Fruit fly (Drosophila melanogaster) whole organism, prepupa: ENCODE measurements around the gene Son.

Source experiments
- Blimp-1 ChIP-seq: fragments of 200-800 bp; sonication (Bioruptor generic); optimal IDR thresholded peaks from 3 replicates; lab custom pipeline; 2017; ENCODE audit warnings: missing biosample characterization, missing genetic modification characterization, mild to moderate bottlenecking, moderate library complexity, missing genetic modification reagents
- CG11762 ChIP-seq: fragments of 200-800 bp; sonication (Bioruptor generic); optimal IDR thresholded peaks from 3 replicates; lab custom pipeline; 2016; ENCODE audit warnings: missing biosample characterization, missing genetic modification characterization; ENCODE audit not compliant: insufficient read depth
- CG11902 ChIP-seq: fragments of 200-800 bp; sonication (Bioruptor generic); optimal IDR thresholded peaks from 3 replicates; lab custom pipeline; 2016; ENCODE audit warnings: missing biosample characterization, missing genetic modification characterization
- CG15336 ChIP-seq: fragments of 200-800 bp; sonication (Bioruptor generic); IDR thresholded peaks from 2 replicates; pipeline ENCODE4 v1.3.6; 2022; ENCODE audit warnings: missing biosample characterization, missing genetic modification characterization
- CG31627 ChIP-seq: fragments of 200-800 bp; sonication (Bioruptor generic); optimal IDR thresholded peaks from 3 replicates; lab custom pipeline; 2016; ENCODE audit warnings: missing biosample characterization, missing genetic modification characterization
- CG32006 ChIP-seq: fragments of 200-800 bp; sonication (Bioruptor generic); optimal IDR thresholded peaks from 3 replicates; lab custom pipeline; 2017; ENCODE audit warnings: missing biosample characterization, mild to moderate bottlenecking, missing genetic modification characterization
- CG34406 ChIP-seq: fragments of 200-800 bp; sonication (Bioruptor generic); optimal IDR thresholded peaks from 3 replicates; lab custom pipeline; 2016; ENCODE audit warnings: missing biosample characterization, missing genetic modification characterization
- CG3919 ChIP-seq: fragments of 200-800 bp; sonication (Bioruptor generic); optimal IDR thresholded peaks from 3 replicates; lab custom pipeline; 2016; ENCODE audit warnings: missing biosample characterization, missing genetic modification characterization
- CG6792 ChIP-seq: fragments of 200-800 bp; sonication (Bioruptor generic); optimal IDR thresholded peaks from 3 replicates; lab custom pipeline; 2016; ENCODE audit warnings: missing biosample characterization, missing genetic modification characterization
- CG7368 ChIP-seq: fragments of 200-800 bp; sonication (Bioruptor generic); optimal IDR thresholded peaks from 3 replicates; lab custom pipeline; 2016; ENCODE audit warnings: missing biosample characterization, missing genetic modification characterization
- CG8119 ChIP-seq: fragments of 200-800 bp; sonication (Bioruptor generic); IDR thresholded peaks from 3 replicates; pipeline ENCODE4 v1.3.6; 2022; ENCODE audit warnings: missing biosample characterization, missing genetic modification characterization
- CG8319 ChIP-seq: fragments of 200-800 bp; sonication (Bioruptor generic); optimal IDR thresholded peaks from 3 replicates; lab custom pipeline; 2016; ENCODE audit warnings: missing biosample characterization, missing genetic modification characterization
- CG8632 ChIP-seq: fragments of 200-800 bp; sonication (Bioruptor generic); optimal IDR thresholded peaks from 3 replicates; lab custom pipeline; 2016; ENCODE audit warnings: missing biosample characterization, missing genetic modification characterization
- CG9139 ChIP-seq: fragments of 200-800 bp; sonication (Bioruptor generic); optimal IDR thresholded peaks from 3 replicates; lab custom pipeline; 2017; ENCODE audit warnings: missing biosample characterization, mild to moderate bottlenecking, missing genetic modification characterization
- Eip75B ChIP-seq: fragments of 200-800 bp; sonication (Bioruptor generic); optimal IDR thresholded peaks from 3 replicates; lab custom pipeline; 2016; ENCODE audit warnings: missing biosample characterization, missing genetic modification characterization
- Eip78C ChIP-seq: fragments of 200-800 bp; sonication (Bioruptor generic); peaks from one replicate; lab custom pipeline; 2016; ENCODE audit warnings: missing biosample characterization, missing genetic modification characterization
- Eip93F ChIP-seq: fragments of 200-800 bp; sonication (Bioruptor generic); optimal IDR thresholded peaks from 2 replicates; lab custom pipeline; 2016; ENCODE audit warnings: missing biosample characterization, mild to moderate bottlenecking, missing genetic modification characterization
- Ets96B ChIP-seq: fragments of 200-800 bp; optimal IDR thresholded peaks from 2 replicates; lab custom pipeline; 2019; ENCODE audit warnings: missing biosample characterization, mild to moderate bottlenecking, missing genetic modification characterization, moderate library complexity
- Hr38 ChIP-seq: sonication (Bioruptor generic); optimal IDR thresholded peaks from 2 replicates; lab custom pipeline; 2016; ENCODE audit warnings: missing biosample characterization, missing genetic modification characterization
- Hr4 ChIP-seq: fragments of 200-800 bp; sonication (Bioruptor generic); optimal IDR thresholded peaks from 3 replicates; lab custom pipeline; 2016; ENCODE audit warnings: missing biosample characterization, missing genetic modification characterization
- Met ChIP-seq: fragments of 200-800 bp; sonication (Bioruptor generic); optimal IDR thresholded peaks from 3 replicates; lab custom pipeline; 2016; ENCODE audit warnings: missing biosample characterization, missing genetic modification characterization
- OdsH ChIP-seq: fragments of 200-800 bp; sonication (Bioruptor generic); optimal IDR thresholded peaks from 3 replicates; lab custom pipeline; 2016; ENCODE audit warnings: missing biosample characterization, missing genetic modification characterization
- Smox ChIP-seq: fragments of 200-800 bp; sonication (Bioruptor generic); optimal IDR thresholded peaks from 3 replicates; lab custom pipeline; 2016; ENCODE audit warnings: missing biosample characterization, missing genetic modification characterization
- acj6 ChIP-seq: fragments of 200-800 bp; sonication (Bioruptor generic); optimal IDR thresholded peaks from 3 replicates; lab custom pipeline; 2016; ENCODE audit warnings: missing biosample characterization, missing genetic modification characterization
- cyc ChIP-seq: fragments of 200-800 bp; sonication (Bioruptor generic); optimal IDR thresholded peaks from 3 replicates; lab custom pipeline; 2016; ENCODE audit warnings: missing biosample characterization, missing genetic modification characterization
- dsx ChIP-seq: fragments of 200-800 bp; optimal IDR thresholded peaks from 3 replicates; lab custom pipeline; 2019; ENCODE audit warnings: missing biosample characterization, mild to moderate bottlenecking, missing genetic modification characterization, moderate library complexity; ENCODE audit not compliant: poor library complexity, severe bottlenecking
- esn ChIP-seq: fragments of 200-800 bp; sonication (Bioruptor generic); optimal IDR thresholded peaks from 2 replicates; lab custom pipeline; 2016; ENCODE audit warnings: missing biosample characterization, mild to moderate bottlenecking, missing genetic modification characterization, moderate library complexity
- fd59A ChIP-seq: fragments of 200-800 bp; sonication (Bioruptor generic); optimal IDR thresholded peaks from 2 replicates; lab custom pipeline; 2017; ENCODE audit warnings: missing biosample characterization, mild to moderate bottlenecking, missing genetic modification characterization, missing genetic modification reagents
- fd85E ChIP-seq: fragments of 200-800 bp; sonication (Bioruptor generic); optimal IDR thresholded peaks from 3 replicates; lab custom pipeline; 2016; ENCODE audit warnings: missing biosample characterization, missing genetic modification characterization
- fkh ChIP-seq: fragments of 200-800 bp; sonication (Bioruptor generic); optimal IDR thresholded peaks from 3 replicates; lab custom pipeline; 2017; ENCODE audit warnings: missing biosample characterization, mild to moderate bottlenecking, missing genetic modification characterization, moderate library complexity
- lz ChIP-seq: fragments of 200-800 bp; sonication (Bioruptor generic); optimal IDR thresholded peaks from 3 replicates; lab custom pipeline; 2016; ENCODE audit warnings: missing biosample characterization, missing genetic modification characterization
- salr ChIP-seq, 2 experiments: fragments of 200-800 bp; sonication (Bioruptor generic); optimal IDR thresholded peaks; 3 replicates each; lab custom pipeline; 2016 to 2018; ENCODE audit warnings: missing biosample characterization in 2 of 2, missing genetic modification characterization in 2 of 2, mild to moderate bottlenecking in 1 of 2
- spab ChIP-seq: fragments of 200-800 bp; sonication (Bioruptor generic); optimal IDR thresholded peaks from 2 replicates; lab custom pipeline; 2017; ENCODE audit warnings: missing biosample characterization, mild to moderate bottlenecking, missing genetic modification characterization, missing genetic modification reagents
- ss ChIP-seq, 2 experiments: fragments of 200-800 bp; sonication (Bioruptor generic); optimal IDR thresholded peaks; 2 replicates in 1 of 2; 3 replicates in 1 of 2; lab custom pipeline; 2017 to 2018; ENCODE audit warnings: mild to moderate bottlenecking in 2 of 2, missing biosample characterization in 2 of 2, missing genetic modification characterization in 2 of 2, moderate library complexity in 1 of 2
- svp ChIP-seq: fragments of 200-800 bp; sonication (Bioruptor generic); peaks from one replicate; lab custom pipeline; 2016; ENCODE audit warnings: missing biosample characterization, missing genetic modification characterization
- vri ChIP-seq: fragments of 200-800 bp; sonication (Bioruptor generic); optimal IDR thresholded peaks from 3 replicates; lab custom pipeline; 2016; ENCODE audit warnings: missing biosample characterization, mild to moderate bottlenecking, missing genetic modification characterization

The Son gene

DNA sequence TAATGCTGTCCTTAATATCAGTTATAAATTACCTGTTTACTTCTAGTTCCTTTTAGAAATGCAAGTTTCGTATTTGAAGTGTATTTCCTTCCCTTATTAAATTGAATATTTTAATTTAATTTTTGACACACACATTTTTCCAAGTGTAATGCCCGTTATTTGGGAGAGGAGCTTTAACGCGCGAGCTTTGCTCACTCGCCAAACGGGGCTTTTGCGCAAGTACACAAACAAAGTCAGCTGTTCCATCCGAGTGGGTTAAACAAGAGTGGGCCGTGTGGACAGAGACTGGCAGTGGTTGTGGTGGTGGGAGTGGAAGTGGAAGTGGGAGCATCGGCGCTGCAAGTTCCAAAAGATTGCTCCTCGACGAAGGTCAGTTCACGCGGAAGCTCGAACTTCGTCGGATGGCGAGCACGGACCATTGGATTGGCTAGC lies 3.3 kb downstream of the Son start, which contains the start of gene CG8301 (continued):
- TF ChIP-seq fd59A (GFP tag; lab: Kevin White, UChicago) (no peak), Hr38 (GFP tag; lab: Kevin White, UChicago) (no peak), CG34406 (GFP tag; lab: Kevin White, UChicago) (peak; percentile 10), svp (GFP tag; lab: Kevin White, UChicago) (no peak), CG6792 (GFP tag; lab: Kevin White, UChicago) (peak; percentile 30), CG3919 (GFP tag; lab: Kevin White, UChicago) (peak; percentile 8), CG11902 (GFP tag; lab: Kevin White, UChicago) (no peak), esn (GFP tag; lab: Kevin White, UChicago) (peak; percentile 51), Blimp-1 (GFP tag; lab: Kevin White, UChicago) (no peak), CG9139 (GFP tag; lab: Kevin White, UChicago) (no peak), CG15336 (GFP tag; lab: Robert Waterston, UW) (peak; percentile 63), fkh (no peak)

- TF ChIP-seq esn (GFP tag; lab: Kevin White, UChicago) = no peak
- TF ChIP-seq CG11902 (GFP tag; lab: Kevin White, UChicago) = no peak
- TF ChIP-seq OdsH (GFP tag; lab: Kevin White, UChicago) = no peak
- no peak for TF ChIP-seq CG34406 (GFP tag; lab: Kevin White, UChicago)
- TF ChIP-seq CG32006 = peak; percentile 65
- TF ChIP-seq CG8319 (GFP tag; lab: Kevin White, UChicago) = no peak
- peak; percentile 52 for TF ChIP-seq Eip78C
- no peak for TF ChIP-seq ss (GFP tag; optimal IDR thresholded peaks at IDR 0.05; lab: Kevin White, UChicago)
- no peak for TF ChIP-seq Eip93F (GFP tag; lab: Kevin White, UChicago)
- peak; percentile 74 for TF ChIP-seq Hr4 (GFP tag; lab: Kevin White, UChicago)
- no peak for TF ChIP-seq Smox (GFP tag; lab: Kevin White, UChicago)
- no peak for TF ChIP-seq spab (GFP tag; lab: Kevin White, UChicago)
- no peak for TF ChIP-seq dsx (GFP tag; lab: Kevin White, UChicago)
- no peak for TF ChIP-seq acj6
- no peak for TF ChIP-seq fd85E (GFP tag; lab: Kevin White, UChicago)
- TF ChIP-seq CG6792 (GFP tag; lab: Kevin White, UChicago) = no peak
- TF ChIP-seq CG15336 (GFP tag; lab: Robert Waterston, UW) = peak; percentile 42; the same call in 1 of the 2 replicates
- TF ChIP-seq CG31627 (GFP tag; lab: Kevin White, UChicago) = no peak
- TF ChIP-seq CG9139 (GFP tag; lab: Kevin White, UChicago) = no peak
- TF ChIP-seq CG8119 (GFP tag; lab: Robert Waterston, UW) = 0 out of 3 replicates have a peak, but pooled peaks have one; percentile 43
- TF ChIP-seq CG11762 (GFP tag; lab: Kevin White, UChicago) = no peak
- TF ChIP-seq Hr38 (GFP tag; lab: Kevin White, UChicago) = no peak
Observed at dm6 chr3R:9581973-9582372, 4.1 kb downstream of the Son start.

dm6 chr3R:9583122-9583521 lies 5.3 kb downstream of the Son start, which contains the start of gene CG33654:
Gene CG33654, minus strand, starts transcription at chr3R:9583222.
- TF ChIP-seq Eip75B (GFP tag; lab: Kevin White, UChicago) (no peak), CG8632 (no peak), cyc (GFP tag; lab: Kevin White, UChicago) (no peak), Ets96B (tag; lab: Kevin White, UChicago) (no peak), salr (GFP tag; optimal IDR thresholded peaks at IDR 0.05; lab: Kevin White, UChicago) (no peak), vri (GFP tag; lab: Kevin White, UChicago) (no peak), esn (GFP tag; lab: Kevin White, UChicago) (no peak), svp (GFP tag; lab: Kevin White, UChicago) (no peak), Smox (GFP tag; lab: Kevin White, UChicago) (no peak), Met (no peak), lz (GFP tag; lab: Kevin White, UChicago) (no peak), CG7368 (GFP tag; lab: Kevin White, UChicago) (no peak), spab (GFP tag; lab: Kevin White, UChicago) (no peak), CG3919 (GFP tag; lab: Kevin White, UChicago) (no peak), CG32006 (no peak), Hr38 (GFP tag; lab: Kevin White, UChicago) (no peak)
